Worm (Caenorhabditis elegans): Measurements from ENCODE around the gene M110.3.

DNA sequence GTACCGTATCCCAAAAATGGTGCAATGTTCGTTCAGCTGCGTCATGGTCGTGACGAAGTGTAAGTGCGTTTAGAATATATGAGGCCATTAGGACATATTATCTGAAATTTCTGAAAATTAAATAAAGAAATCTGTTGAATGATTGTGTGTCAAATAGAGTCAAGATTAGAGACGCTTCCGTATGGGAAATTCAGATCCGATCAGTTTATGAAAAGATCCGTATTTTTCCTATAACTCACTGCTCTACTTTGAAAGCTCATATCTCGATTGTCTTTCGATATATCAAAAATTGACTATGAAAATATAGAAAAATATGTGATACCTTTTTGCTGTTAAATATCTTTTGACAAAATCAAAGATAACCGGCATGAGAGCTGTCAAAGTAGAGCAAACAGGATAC, 36.1 kb downstream of the M110.3 start, which contains the start of gene T05C12.4:
- no peak for TF ChIP-seq ztf-29 (GFP tag; IDR thresholded peaks at IDR 0.05)
- TF ChIP-seq tab-1 (GFP tag; IDR thresholded peaks at IDR 0.05): no peak
- TF ChIP-seq flt-1 (GFP tag; IDR thresholded peaks at IDR 0.05): no peak
- no peak for TF ChIP-seq T22C8.4 (GFP tag; IDR thresholded peaks at IDR 0.05)
- TF ChIP-seq klf-2 (GFP tag; conservative IDR thresholded peaks at IDR 0.05): no peak
- TF ChIP-seq cog-1 (tag; optimal IDR thresholded peaks at IDR 0.05): no peak
- TF ChIP-seq ztf-23 (GFP tag; IDR thresholded peaks at IDR 0.05): no peak
- TF ChIP-seq ref-1 (GFP tag; conservative IDR thresholded peaks at IDR 0.05): no peak
